Fruit fly (Drosophila melanogaster) whole organism, embryonic: Measurements from ENCODE around the gene Sec15.

ENCODE experiments used
- ATbp ChIP-seq: fragments of 200-800 bp; sonication (Bioruptor generic); optimal IDR thresholded peaks from 2 replicates; lab custom pipeline; 2017; ENCODE audit warnings: missing biosample characterization, mild to moderate bottlenecking, missing genetic modification characterization, missing genetic modification reagents
- Adf1 ChIP-seq: fragments of 200-800 bp; sonication (Bioruptor generic); IDR thresholded peaks from 2 replicates; pipeline ENCODE4 v1.3.6; 2022; ENCODE audit warnings: missing biosample characterization, missing genetic modification characterization
- Aef1 ChIP-seq: fragments of 200-800 bp; sonication (Bioruptor generic); IDR thresholded peaks from 3 replicates; pipeline ENCODE4 v1.3.6; 2022; ENCODE audit warnings: missing biosample characterization, missing genetic modification characterization
- Antp ChIP-seq: fragments of 200-800 bp; sonication (Bioruptor generic); optimal IDR thresholded peaks from 3 replicates; lab custom pipeline; 2016; ENCODE audit warnings: missing biosample characterization, missing genetic modification characterization
- Asciz ChIP-seq: fragments of 200-800 bp; sonication (Bioruptor generic); optimal IDR thresholded peaks from 2 replicates; lab custom pipeline; 2017; ENCODE audit warnings: missing biosample characterization, mild to moderate bottlenecking, missing genetic modification characterization, missing genetic modification reagents
- CG10431 ChIP-seq: fragments of 200-800 bp; sonication (Bioruptor generic); optimal IDR thresholded peaks from 3 replicates; lab custom pipeline; 2018; ENCODE audit warnings: missing biosample characterization, mild to moderate bottlenecking, missing genetic modification characterization
- CG13624 ChIP-seq: fragments of 200-800 bp; sonication (Bioruptor generic); optimal IDR thresholded peaks from 2 replicates; lab custom pipeline; 2016; ENCODE audit warnings: missing biosample characterization, missing genetic modification characterization
- CG1529 ChIP-seq: fragments of 200-800 bp; sonication (Bioruptor generic); optimal IDR thresholded peaks from 3 replicates; lab custom pipeline; 2018; ENCODE audit warnings: missing biosample characterization, missing genetic modification characterization
- CG1602 ChIP-seq: fragments of 200-800 bp; sonication (Bioruptor generic); optimal IDR thresholded peaks from 3 replicates; lab custom pipeline; 2016; ENCODE audit warnings: missing biosample characterization, missing genetic modification characterization
- CG32532 ChIP-seq: fragments of 200-800 bp; sonication (Bioruptor generic); IDR thresholded peaks from 2 replicates; pipeline ENCODE4 v1.3.6; 2022; ENCODE audit warnings: missing biosample characterization, missing genetic modification characterization
- CG32772 ChIP-seq: fragments of 200-800 bp; sonication (Bioruptor generic); IDR thresholded peaks from 2 replicates; pipeline ENCODE4 v1.3.6; 2022; ENCODE audit warnings: missing biosample characterization, missing genetic modification characterization
- CG34224 ChIP-seq: fragments of 200-800 bp; sonication (Bioruptor generic); IDR thresholded peaks from 3 replicates; pipeline ENCODE4 v1.3.6; 2022; ENCODE audit warnings: missing biosample characterization, missing genetic modification characterization; ENCODE audit not compliant: partially characterized antibody
- CG34376 ChIP-seq: fragments of 200-800 bp; sonication (Bioruptor generic); optimal IDR thresholded peaks from 2 replicates; lab custom pipeline; 2018; ENCODE audit warnings: missing biosample characterization, mild to moderate bottlenecking, missing genetic modification characterization
- CG34422 ChIP-seq: fragments of 200-800 bp; sonication (Bioruptor generic); IDR thresholded peaks from 3 replicates; pipeline ENCODE4 v1.3.6; 2022; ENCODE audit warnings: missing biosample characterization, missing genetic modification characterization
- CG3847 ChIP-seq: fragments of 200-800 bp; sonication (Bioruptor generic); IDR thresholded peaks from 2 replicates; pipeline ENCODE4 v1.3.6; 2022; ENCODE audit warnings: missing biosample characterization, missing genetic modification characterization
- CG42726 ChIP-seq: fragments of 200-800 bp; sonication (Bioruptor generic); IDR thresholded peaks from 2 replicates; pipeline ENCODE4 v1.3.6; 2022; ENCODE audit warnings: missing biosample characterization, missing genetic modification characterization; ENCODE audit not compliant: partially characterized antibody
- CG4360 ChIP-seq: fragments of 200-800 bp; sonication (Bioruptor generic); IDR thresholded peaks from 2 replicates; pipeline ENCODE4 v1.3.6; 2022; ENCODE audit warnings: missing biosample characterization, missing genetic modification characterization
- CG4424 ChIP-seq: fragments of 200-800 bp; sonication (Bioruptor generic); optimal IDR thresholded peaks from 3 replicates; lab custom pipeline; 2016; ENCODE audit warnings: missing biosample characterization, missing genetic modification characterization
- CG4707 ChIP-seq: fragments of 200-800 bp; sonication (Bioruptor generic); optimal IDR thresholded peaks from 2 replicates; lab custom pipeline; 2018; ENCODE audit warnings: missing biosample characterization, mild to moderate bottlenecking, missing genetic modification characterization, moderate library complexity
- CG6765 ChIP-seq: fragments of 200-800 bp; sonication (Bioruptor generic); optimal IDR thresholded peaks from 3 replicates; lab custom pipeline; 2017; ENCODE audit warnings: missing biosample characterization, mild to moderate bottlenecking, missing genetic modification characterization
- CG7839 ChIP-seq: fragments of 200-800 bp; sonication (Bioruptor generic); optimal IDR thresholded peaks from 3 replicates; lab custom pipeline; 2018; ENCODE audit warnings: missing biosample characterization, mild to moderate bottlenecking, missing genetic modification characterization, moderate library complexity
- CG7987 ChIP-seq: fragments of 200-800 bp; sonication (Bioruptor generic); optimal IDR thresholded peaks from 2 replicates; lab custom pipeline; 2018; ENCODE audit warnings: missing biosample characterization, mild to moderate bottlenecking, missing genetic modification characterization, moderate library complexity
- CG8478 ChIP-seq: fragments of >200 bp; optimal IDR thresholded peaks from 2 replicates; lab custom pipeline; 2018
- CTCF ChIP-seq: fragments of 200-800 bp; sonication (Bioruptor generic); optimal IDR thresholded peaks from 2 replicates; lab custom pipeline; 2017; ENCODE audit warnings: missing biosample characterization, mild to moderate bottlenecking, missing genetic modification characterization, moderate library complexity
- E2f2 ChIP-seq: fragments of 200-800 bp; sonication (Bioruptor generic); IDR thresholded peaks from 2 replicates; pipeline ENCODE4 v1.3.6; 2022; ENCODE audit warnings: missing biosample characterization, missing genetic modification characterization
- Ets97D ChIP-seq: fragments of 200-800 bp; sonication (Bioruptor generic); optimal IDR thresholded peaks from 3 replicates; lab custom pipeline; 2016; ENCODE audit warnings: missing biosample characterization, missing genetic modification characterization
- Hmr ChIP-seq: fragments of 200-800 bp; sonication (Bioruptor generic); optimal IDR thresholded peaks from 3 replicates; lab custom pipeline; 2017; ENCODE audit warnings: mild to moderate bottlenecking, missing biosample characterization, missing genetic modification reagents, missing genetic modification characterization
- Hr78 ChIP-seq, 2 experiments: fragments of 200-800 bp in 1 of 2; fragments of >200 bp in 1 of 2; sonication (Bioruptor generic) in 1 of 2; optimal IDR thresholded peaks; 2 replicates each; lab custom pipeline; 2017 to 2019; ENCODE audit warnings: missing biosample characterization in 2 of 2, missing genetic modification characterization in 2 of 2, mild to moderate bottlenecking in 1 of 2, moderate library complexity in 1 of 2
- Xbp1 ChIP-seq: fragments of 200-800 bp; sonication (Bioruptor generic); optimal IDR thresholded peaks from 3 replicates; lab custom pipeline; 2016; ENCODE audit warnings: missing biosample characterization, mild to moderate bottlenecking, missing genetic modification characterization
- al ChIP-seq: fragments of 200-800 bp; sonication (Bioruptor generic); IDR thresholded peaks from 2 replicates; pipeline ENCODE4 v1.3.6; 2022; ENCODE audit warnings: missing biosample characterization, missing genetic modification characterization
- ap ChIP-seq: fragments of 200-800 bp; sonication (Bioruptor generic); IDR thresholded peaks from 2 replicates; pipeline ENCODE4 v1.3.6; 2022; ENCODE audit warnings: missing biosample characterization, missing genetic modification characterization
- az2 ChIP-seq: fragments of 200-800 bp; sonication (Bioruptor generic); optimal IDR thresholded peaks from 3 replicates; lab custom pipeline; 2016; ENCODE audit warnings: missing biosample characterization, missing genetic modification characterization
- cas ChIP-seq: fragments of 200-800 bp; sonication (Bioruptor generic); IDR thresholded peaks from 2 replicates; pipeline ENCODE4 v1.3.6; 2022; ENCODE audit warnings: missing biosample characterization, missing genetic modification characterization
- cg ChIP-seq: fragments of 200-800 bp; sonication (Bioruptor generic); optimal IDR thresholded peaks from 3 replicates; lab custom pipeline; 2019; ENCODE audit warnings: missing biosample characterization, mild to moderate bottlenecking, missing genetic modification characterization, moderate library complexity
- chinmo ChIP-seq: fragments of 200-800 bp; sonication (Bioruptor generic); IDR thresholded peaks from 4 replicates; pipeline ENCODE4 v1.3.6; 2022; ENCODE audit warnings: missing biosample characterization, missing genetic modification characterization; ENCODE audit not compliant: partially characterized antibody
- dmrt99B ChIP-seq: fragments of 200-800 bp; sonication (Bioruptor generic); optimal IDR thresholded peaks from 2 replicates; lab custom pipeline; 2018; ENCODE audit warnings: missing biosample characterization, mild to moderate bottlenecking, missing genetic modification characterization, moderate library complexity
- en ChIP-seq: fragments of 200-800 bp; sonication (Bioruptor generic); optimal IDR thresholded peaks from 2 replicates; lab custom pipeline; 2016; ENCODE audit warnings: missing biosample characterization, missing genetic modification characterization
- eve ChIP-seq, 2 experiments: fragments of >200 bp; optimal IDR thresholded peaks; 2 replicates each; lab custom pipeline; 2017; ENCODE audit warnings: missing biosample characterization in 2 of 2, missing genetic modification characterization in 2 of 2
- gce ChIP-seq: fragments of 200-800 bp; sonication (Bioruptor generic); IDR thresholded peaks from 3 replicates; pipeline ENCODE4 v1.3.6; 2022; ENCODE audit warnings: missing biosample characterization, missing genetic modification characterization
- grn ChIP-seq: fragments of 200-800 bp; sonication (Bioruptor generic); optimal IDR thresholded peaks from 3 replicates; lab custom pipeline; 2017; ENCODE audit warnings: missing biosample characterization, missing genetic modification characterization
- lmd ChIP-seq: fragments of 200-800 bp; sonication (Bioruptor generic); IDR thresholded peaks from 2 replicates; pipeline ENCODE4 v1.3.6; 2022; ENCODE audit warnings: missing biosample characterization, missing genetic modification characterization
- maf-S ChIP-seq: fragments of 200-800 bp; sonication (Bioruptor generic); optimal IDR thresholded peaks from 2 replicates; lab custom pipeline; 2016; ENCODE audit warnings: missing biosample characterization, missing genetic modification characterization
- peb ChIP-seq: fragments of 200-800 bp; sonication (Bioruptor generic); IDR thresholded peaks from 2 replicates; pipeline ENCODE4 v1.3.6; 2022; ENCODE audit warnings: missing biosample characterization, missing genetic modification characterization
- row ChIP-seq: fragments of 200-800 bp; sonication (Bioruptor generic); IDR thresholded peaks from 3 replicates; pipeline ENCODE4 v1.3.6; 2022; ENCODE audit warnings: missing biosample characterization, missing genetic modification characterization
- scrt ChIP-seq: fragments of 200-800 bp; sonication (Bioruptor generic); optimal IDR thresholded peaks from 2 replicates; lab custom pipeline; 2018; ENCODE audit warnings: missing biosample characterization, mild to moderate bottlenecking, missing genetic modification characterization, moderate library complexity
- sd ChIP-seq: fragments of 200-800 bp; sonication (Bioruptor generic); optimal IDR thresholded peaks from 3 replicates; lab custom pipeline; 2018; ENCODE audit warnings: missing biosample characterization, mild to moderate bottlenecking, missing genetic modification characterization, moderate library complexity
- slbo ChIP-seq: fragments of 200-800 bp; sonication (Bioruptor generic); IDR thresholded peaks from 2 replicates; pipeline ENCODE4 v1.3.6; 2022; ENCODE audit warnings: missing biosample characterization, missing genetic modification characterization
- trem ChIP-seq: fragments of 200-800 bp; optimal IDR thresholded peaks from 3 replicates; lab custom pipeline; 2019; ENCODE audit warnings: missing biosample characterization, mild to moderate bottlenecking, missing genetic modification characterization, moderate library complexity
- vfl ChIP-seq: fragments of 200-800 bp; sonication (Bioruptor generic); optimal IDR thresholded peaks from 2 replicates; lab custom pipeline; 2016; ENCODE audit warnings: missing biosample characterization, missing genetic modification characterization
- wor ChIP-seq: fragments of 200-800 bp; sonication (Bioruptor generic); IDR thresholded peaks from 2 replicates; pipeline ENCODE4 v1.3.6; 2022; ENCODE audit warnings: missing biosample characterization, missing genetic modification characterization

Gene Sec15

DNA sequence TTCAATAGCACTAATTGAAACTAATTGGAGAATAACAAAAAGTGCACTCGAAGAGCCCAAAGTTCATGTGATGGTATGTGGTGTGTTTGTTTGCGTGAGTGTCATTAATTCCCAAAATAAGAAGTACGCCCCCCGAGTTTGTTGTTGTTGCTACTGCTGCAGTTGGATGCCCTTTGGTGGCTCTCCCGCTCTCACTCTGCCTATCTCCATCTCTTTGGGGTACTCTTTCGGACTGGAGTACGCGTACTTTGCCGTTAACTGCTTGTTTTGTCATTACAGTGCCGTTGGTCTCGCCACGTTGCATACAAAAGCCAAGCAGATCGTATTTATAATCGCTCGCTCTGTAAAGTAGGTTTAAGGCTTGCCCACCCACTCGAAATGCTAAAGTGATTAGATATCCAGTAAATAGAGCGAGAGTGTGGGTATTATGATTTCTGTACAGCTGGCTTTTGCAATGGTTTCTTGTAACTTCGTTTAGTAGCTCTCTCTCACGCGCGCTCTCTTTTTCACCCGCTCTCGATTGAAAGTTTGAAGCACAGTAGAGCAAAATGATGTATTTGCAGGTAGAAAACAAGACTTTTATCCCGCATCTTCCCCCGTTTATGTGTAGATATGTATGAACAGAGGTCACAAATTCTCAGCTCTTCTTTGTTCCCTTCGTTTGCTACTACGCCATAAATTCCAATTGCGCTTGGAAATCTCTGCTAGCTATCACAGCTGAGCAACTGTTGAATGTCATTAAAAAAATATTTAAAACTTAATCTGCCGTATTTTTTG is 4.4 kb upstream of the Sec15 start (continued):
- TF ChIP-seq slbo (GFP tag; lab: Robert Waterston, UW) = 0 out of 2 replicates have a peak, but pooled peaks have one; percentile 18
- peak; percentile 38 for TF ChIP-seq Asciz (GFP tag; lab: Kevin White, UChicago)
- no peak for TF ChIP-seq Xbp1 (GFP tag; lab: Kevin White, UChicago)
- TF ChIP-seq CG6765 (GFP tag; lab: Kevin White, UChicago) = peak; percentile 11
- peak; percentile 65 for TF ChIP-seq row (GFP tag; lab: Robert Waterston, UW)
- no peak for TF ChIP-seq Hr78 (GFP tag; optimal IDR thresholded peaks at IDR 0.05; lab: Kevin White, UChicago)
- TF ChIP-seq CG8478 (lab: Kevin White, UChicago) = no peak
- peak; percentile 15 for TF ChIP-seq CTCF (GFP tag; lab: Kevin White, UChicago)
- TF ChIP-seq CG10431 (GFP tag; lab: Kevin White, UChicago) = no peak
- no peak for TF ChIP-seq trem
- TF ChIP-seq Hmr = peak; percentile 58
- peak; percentile 39 for TF ChIP-seq CG4424
- TF ChIP-seq cg = no peak
- no peak for TF ChIP-seq cas
- no peak for TF ChIP-seq vfl
- 0 out of 4 replicates have a peak, but pooled peaks have one; percentile 12 for TF ChIP-seq chinmo (GFP tag; lab: Robert Waterston, UW)
- TF ChIP-seq CG32532 (GFP tag; lab: Robert Waterston, UW) = no peak; the same call in 1 of the 2 replicates
- TF ChIP-seq al (GFP tag; lab: Robert Waterston, UW) = no peak
- TF ChIP-seq wor (GFP tag; lab: Robert Waterston, UW) = no peak
- peak; percentile 26; the same call in 1 of the 2 replicates for TF ChIP-seq lmd
- peak; percentile 68 for TF ChIP-seq dmrt99B (tag; lab: Kevin White, UChicago)
- no peak for TF ChIP-seq sd (tag; lab: Kevin White, UChicago)
- no peak for TF ChIP-seq CG7987 (GFP tag; lab: Kevin White, UChicago)
- TF ChIP-seq gce (GFP tag; lab: Robert Waterston, UW) = 0 out of 3 replicates have a peak, but pooled peaks have one; percentile 42
- peak; percentile 34 for TF ChIP-seq az2 (GFP tag; lab: Kevin White, UChicago)
- no peak for TF ChIP-seq CG34224 (GFP tag; lab: Robert Waterston, UW)
- TF ChIP-seq ATbp (GFP tag; lab: Kevin White, UChicago) = peak; percentile 29
- TF ChIP-seq CG3847 (GFP tag; lab: Robert Waterston, UW) = no peak; the same call in 1 of the 2 replicates
- peak; percentile 61 for TF ChIP-seq scrt (GFP tag; lab: Kevin White, UChicago)
- peak; percentile 32 for TF ChIP-seq CG1529 (GFP tag; lab: Kevin White, UChicago)
- no peak; the same call in 1 of the 2 replicates for TF ChIP-seq E2f2 (GFP tag; lab: Robert Waterston, UW)
- 0 out of 2 replicates have a peak, but pooled peaks have one; percentile 22 for TF ChIP-seq ap
- TF ChIP-seq CG1602 (GFP tag; lab: Kevin White, UChicago) = peak; percentile 28
- TF ChIP-seq CG34376 = peak; percentile 52
- TF ChIP-seq Ets97D = no peak
- TF ChIP-seq CG4707 (GFP tag; lab: Kevin White, UChicago) = peak; percentile 91
- no peak for TF ChIP-seq Adf1 (GFP tag; lab: Robert Waterston, UW)
- peak; percentile 24 for TF ChIP-seq Antp (GFP tag; lab: Kevin White, UChicago)
- no peak for TF ChIP-seq Aef1 (GFP tag; lab: Robert Waterston, UW)
- TF ChIP-seq peb (GFP tag; lab: Robert Waterston, UW) = no peak
- 0 out of 3 replicates have a peak, but pooled peaks have one; percentile 7 for TF ChIP-seq CG34422 (GFP tag; lab: Robert Waterston, UW)
- peak; percentile 45 for TF ChIP-seq CG13624 (GFP tag; lab: Kevin White, UChicago)
- no peak for TF ChIP-seq en (GFP tag; lab: Kevin White, UChicago)
- peak; percentile 51 for TF ChIP-seq CG7839
- TF ChIP-seq CG4360 (GFP tag; lab: Robert Waterston, UW) = peak; percentile 88
- TF ChIP-seq grn = no peak
- TF ChIP-seq eve (GFP tag; optimal IDR thresholded peaks at IDR 0.05; lab: Kevin White, UChicago) = no peak
- no peak for TF ChIP-seq maf-S (GFP tag; lab: Kevin White, UChicago)
- TF ChIP-seq CG42726 (GFP tag; lab: Robert Waterston, UW) = 0 out of 2 replicates have a peak, but pooled peaks have one; percentile 24
- 0 out of 2 replicates have a peak, but pooled peaks have one; percentile 30 for TF ChIP-seq CG32772 (GFP tag; lab: Robert Waterston, UW)
